Fruit fly (Drosophila melanogaster) whole organism, pupa: ENCODE results near the gene yellow-k.
A peak's percentile ranks its signal among the peaks of the same experiment; 100 is the strongest.

Experiments
- CG10348 ChIP-seq: fragments of 200-800 bp; sonication (Bioruptor generic); IDR thresholded peaks from 2 replicates; pipeline ENCODE4 v1.3.6; 2022; ENCODE audit warnings: missing biosample characterization, missing genetic modification characterization
- CG12605 ChIP-seq: fragments of 200-800 bp; sonication (Bioruptor generic); IDR thresholded peaks from 2 replicates; pipeline ENCODE4 v1.3.6; 2022; ENCODE audit warnings: missing biosample characterization, missing genetic modification characterization
- CG13204 ChIP-seq: fragments of 200-800 bp; sonication (Bioruptor generic); optimal IDR thresholded peaks from 2 replicates; lab custom pipeline; 2018; ENCODE audit warnings: missing biosample characterization, mild to moderate bottlenecking, missing genetic modification characterization, moderate library complexity
- CG14655 ChIP-seq: fragments of 200-800 bp; sonication (Bioruptor generic); optimal IDR thresholded peaks from 3 replicates; lab custom pipeline; 2017; ENCODE audit warnings: mild to moderate bottlenecking, missing biosample characterization, missing genetic modification reagents, missing genetic modification characterization
- CG15710 ChIP-seq: fragments of 200-800 bp; sonication (Bioruptor generic); optimal IDR thresholded peaks from 2 replicates; lab custom pipeline; 2018; ENCODE audit warnings: missing biosample characterization, mild to moderate bottlenecking, missing genetic modification characterization, moderate library complexity
- CG17806 ChIP-seq: fragments of 200-800 bp; sonication (Bioruptor generic); optimal IDR thresholded peaks from 2 replicates; lab custom pipeline; 2018; ENCODE audit warnings: missing biosample characterization, mild to moderate bottlenecking, missing genetic modification characterization, moderate library complexity
- CG32121 ChIP-seq: fragments of 200-800 bp; sonication (Bioruptor generic); IDR thresholded peaks from 2 replicates; pipeline ENCODE4 v1.3.6; 2022; ENCODE audit warnings: missing biosample characterization, missing genetic modification characterization
- CG34367 ChIP-seq: fragments of 200-800 bp; sonication (Bioruptor generic); optimal IDR thresholded peaks from 2 replicates; lab custom pipeline; 2018; ENCODE audit warnings: missing biosample characterization, mild to moderate bottlenecking, missing genetic modification characterization
- CG4496 ChIP-seq: fragments of 200-800 bp; sonication (Bioruptor generic); IDR thresholded peaks from 3 replicates; pipeline ENCODE4 v1.3.6; 2022; ENCODE audit warnings: missing biosample characterization, missing genetic modification characterization
- CG8159 ChIP-seq: fragments of 200-800 bp; sonication (Bioruptor generic); optimal IDR thresholded peaks from 3 replicates; lab custom pipeline; 2018; ENCODE audit warnings: missing biosample characterization, mild to moderate bottlenecking, missing genetic modification characterization, moderate library complexity
- CG8301 ChIP-seq: fragments of 200-800 bp; sonication (Bioruptor generic); optimal IDR thresholded peaks from 2 replicates; lab custom pipeline; 2018; ENCODE audit warnings: missing biosample characterization, mild to moderate bottlenecking, missing genetic modification characterization
- CG9948 ChIP-seq: fragments of 200-800 bp; sonication (Bioruptor generic); optimal IDR thresholded peaks from 2 replicates; lab custom pipeline; 2018; ENCODE audit warnings: missing biosample characterization, mild to moderate bottlenecking, missing genetic modification characterization, moderate library complexity
- D1 ChIP-seq: fragments of 200-800 bp; sonication (Bioruptor generic); optimal IDR thresholded peaks from 2 replicates; lab custom pipeline; 2018; ENCODE audit warnings: missing biosample characterization, mild to moderate bottlenecking, missing genetic modification characterization, moderate library complexity
- EcR ChIP-seq: fragments of 200-800 bp; sonication (Bioruptor generic); optimal IDR thresholded peaks from 3 replicates; lab custom pipeline; 2019; ENCODE audit warnings: missing biosample characterization, missing genetic modification characterization, mild to moderate bottlenecking, moderate library complexity, missing genetic modification reagents
- Ets98B ChIP-seq: fragments of 200-800 bp; sonication (Bioruptor generic); IDR thresholded peaks from 2 replicates; pipeline ENCODE4 v1.3.6; 2022; ENCODE audit warnings: missing biosample characterization, missing genetic modification characterization
- Pif1A ChIP-seq: fragments of 200-800 bp; sonication (Bioruptor generic); optimal IDR thresholded peaks from 3 replicates; lab custom pipeline; 2016; ENCODE audit warnings: missing biosample characterization, missing genetic modification characterization
- Pif1B ChIP-seq: fragments of 200-800 bp; sonication (Bioruptor generic); optimal IDR thresholded peaks from 3 replicates; lab custom pipeline; 2016; ENCODE audit warnings: missing biosample characterization, missing genetic modification characterization
- Snoo ChIP-seq: fragments of 200-800 bp; sonication (Bioruptor generic); optimal IDR thresholded peaks from 3 replicates; lab custom pipeline; 2017; ENCODE audit warnings: missing biosample characterization, mild to moderate bottlenecking, missing genetic modification characterization, inconsistent platforms
- fd96Ca ChIP-seq: fragments of 200-800 bp; sonication (Bioruptor generic); IDR thresholded peaks from 3 replicates; pipeline ENCODE4 v1.3.6; 2022; ENCODE audit warnings: missing biosample characterization, missing genetic modification characterization
- gl ChIP-seq: fragments of 200-800 bp; sonication (Bioruptor generic); optimal IDR thresholded peaks from 2 replicates; lab custom pipeline; 2018; ENCODE audit warnings: missing biosample characterization, mild to moderate bottlenecking, missing genetic modification characterization
- rn ChIP-seq: fragments of 200-800 bp; sonication (Bioruptor generic); IDR thresholded peaks from 2 replicates; pipeline ENCODE4 v1.3.6; 2022; ENCODE audit warnings: missing biosample characterization, missing genetic modification characterization

The yellow-k gene

dm6 chr3L:15495449-15495848, 25.0 kb upstream of the yellow-k start, which contains the start of gene CG12355:
Gene CG12355 (minus strand): TSS chr3L:15495549.
- TF ChIP-seq CG15710 (tag; lab: Kevin White, UChicago) (no peak), Pif1A (no peak), CG4496 (GFP tag; lab: Robert Waterston, UW) (no peak), CG10348 (GFP tag; lab: Robert Waterston, UW) (no peak), EcR (GFP tag; lab: Kevin White, UChicago) (no peak), CG14655 (GFP tag; lab: Kevin White, UChicago) (no peak), gl (tag; lab: Kevin White, UChicago) (no peak), fd96Ca (GFP tag; lab: Robert Waterston, UW) (no peak), CG8301 (tag; lab: Kevin White, UChicago) (no peak), CG8159 (tag; lab: Kevin White, UChicago) (no peak), rn (GFP tag; lab: Robert Waterston, UW) (no peak), D1 (no peak), Pif1B (GFP tag; lab: Kevin White, UChicago) (no peak), CG12605 (no peak)

DNA sequence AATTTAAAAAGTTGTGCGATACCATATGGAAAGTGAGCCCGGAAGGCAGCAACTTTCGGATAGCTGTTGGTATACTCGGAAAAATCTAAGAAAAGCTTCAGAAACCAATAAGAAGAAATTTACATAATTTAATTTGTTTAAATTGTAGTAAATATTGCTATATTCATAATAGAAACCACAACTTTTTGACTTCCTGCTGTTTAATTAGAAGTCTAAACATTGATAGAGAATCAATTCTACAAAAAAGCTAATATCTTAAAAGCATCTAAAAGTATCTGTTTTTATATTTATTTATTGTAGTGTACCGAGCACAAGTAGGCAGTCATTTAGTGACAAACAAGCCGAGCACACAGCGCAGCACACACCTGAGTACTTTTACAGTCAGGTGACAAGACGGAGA, 24.1 kb upstream of the yellow-k start, which contains the start of gene CG13455:
Gene CG13455, plus strand, starts transcription at position 301 of the 400 bp plus-strand sequence.
- TF ChIP-seq CG10348 (GFP tag; lab: Robert Waterston, UW) (no peak), CG8301 (tag; lab: Kevin White, UChicago) (no peak), CG4496 (GFP tag; lab: Robert Waterston, UW) (no peak), Snoo (tag; lab: Kevin White, UChicago) (no peak), CG14655 (GFP tag; lab: Kevin White, UChicago) (no peak), EcR (GFP tag; lab: Kevin White, UChicago) (no peak), CG8159 (tag; lab: Kevin White, UChicago) (no peak), gl (tag; lab: Kevin White, UChicago) (no peak), CG9948 (no peak), D1 (no peak), rn (GFP tag; lab: Robert Waterston, UW) (no peak), CG34367 (tag; lab: Kevin White, UChicago) (no peak), CG12605 (no peak), Pif1A (no peak)

DNA sequence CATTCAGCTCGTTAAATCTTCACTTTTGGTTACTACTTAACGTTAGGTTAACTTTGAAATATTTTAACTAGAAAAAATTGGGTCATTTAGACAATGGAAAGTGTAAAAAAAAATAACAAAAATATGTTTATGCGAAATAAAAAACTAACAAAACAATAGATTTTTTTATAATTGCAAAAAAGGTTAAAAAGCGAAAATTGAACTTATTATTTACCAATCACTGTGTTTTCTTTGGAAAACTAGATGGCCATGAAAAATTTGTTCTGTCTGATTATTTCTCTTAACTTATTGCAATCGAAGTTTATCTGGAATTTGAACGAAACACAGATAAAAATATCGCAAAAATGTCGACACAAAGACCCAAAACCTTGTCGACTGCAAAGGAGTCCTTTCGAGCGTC, 22.5 kb upstream of the yellow-k start, which contains the start of gene CG7276:
Gene CG7276, plus strand, starts transcription at position 301 of the 400 bp plus-strand sequence.
- TF ChIP-seq CG14655 (GFP tag; lab: Kevin White, UChicago) (no peak), Pif1B (GFP tag; lab: Kevin White, UChicago) (no peak), D1 (no peak), CG32121 (GFP tag; lab: Robert Waterston, UW) (no peak), fd96Ca (GFP tag; lab: Robert Waterston, UW) (no peak), Ets98B (GFP tag; lab: Robert Waterston, UW) (no peak), CG34367 (tag; lab: Kevin White, UChicago) (no peak), CG17806 (tag; lab: Kevin White, UChicago) (no peak)

DNA sequence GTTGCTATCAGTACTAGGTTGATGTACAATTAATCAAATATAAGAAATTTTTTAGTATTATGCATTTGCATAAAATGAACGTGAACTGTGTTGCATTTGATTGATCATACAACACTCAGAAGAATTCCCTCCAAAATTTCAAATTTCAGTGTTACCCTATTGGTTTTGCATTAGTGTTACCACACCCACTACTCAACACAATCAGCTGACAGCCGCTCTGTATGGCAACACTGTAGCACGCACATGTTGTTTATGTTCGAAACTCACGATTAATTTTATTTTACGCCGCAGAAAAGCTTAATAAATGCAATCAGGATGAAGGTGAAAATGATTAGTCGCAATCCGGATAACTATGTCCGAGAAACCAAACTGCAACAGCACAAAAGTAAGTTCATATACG, 21.7 kb upstream of the yellow-k start, which contains the start of gene CG7275:
Gene CG7275, plus strand, starts transcription at position 215 of the 400 bp plus-strand sequence.
- no peak for TF ChIP-seq CG34367 (tag; lab: Kevin White, UChicago)
- TF ChIP-seq CG15710 (tag; lab: Kevin White, UChicago) = peak; percentile 7
- no peak for TF ChIP-seq CG8159 (tag; lab: Kevin White, UChicago)
- TF ChIP-seq CG32121 (GFP tag; lab: Robert Waterston, UW) = no peak
- no peak for TF ChIP-seq CG10348 (GFP tag; lab: Robert Waterston, UW)
- no peak for TF ChIP-seq CG8301 (tag; lab: Kevin White, UChicago)
- no peak for TF ChIP-seq Ets98B (GFP tag; lab: Robert Waterston, UW)

- TF ChIP-seq CG8301 (tag; lab: Kevin White, UChicago) = peak; percentile 42
- peak; percentile 49; the same call in 1 of the 2 replicates for TF ChIP-seq CG32121 (GFP tag; lab: Robert Waterston, UW)
- no peak for TF ChIP-seq Pif1B (GFP tag; lab: Kevin White, UChicago)
- no peak for TF ChIP-seq CG17806 (tag; lab: Kevin White, UChicago)
- TF ChIP-seq rn (GFP tag; lab: Robert Waterston, UW) = no peak
- TF ChIP-seq CG4496 (GFP tag; lab: Robert Waterston, UW) = peak; percentile 57; the same call in 2 of the 3 replicates
- TF ChIP-seq CG14655 (GFP tag; lab: Kevin White, UChicago) = no peak
- TF ChIP-seq CG13204 = no peak
- TF ChIP-seq gl (tag; lab: Kevin White, UChicago) = no peak
- TF ChIP-seq CG8159 (tag; lab: Kevin White, UChicago) = no peak
- TF ChIP-seq Snoo (tag; lab: Kevin White, UChicago) = no peak
- peak; percentile 44 for TF ChIP-seq EcR (GFP tag; lab: Kevin White, UChicago)
- TF ChIP-seq CG12605 = 0 out of 2 replicates have a peak, but pooled peaks have one; percentile 25
- TF ChIP-seq Pif1A = no peak
- peak; percentile 58; the same call in 1 of the 2 replicates for TF ChIP-seq Ets98B (GFP tag; lab: Robert Waterston, UW)
- TF ChIP-seq CG10348 (GFP tag; lab: Robert Waterston, UW) = no peak
- TF ChIP-seq CG34367 (tag; lab: Kevin White, UChicago) = no peak
- peak; percentile 3 for TF ChIP-seq CG15710 (tag; lab: Kevin White, UChicago)
- TF ChIP-seq CG9948 = no peak
- TF ChIP-seq D1 = peak; percentile 0
- TF ChIP-seq fd96Ca (GFP tag; lab: Robert Waterston, UW) = peak; percentile 60; the same call in 1 of the 3 replicates
Measured at dm6 chr3L:15500813-15501645, 19.4 kb upstream of the yellow-k start, which contains the start of gene CG7272. Gene CG7272 (plus strand): TSS chr3L:15500938.
